Worm (Caenorhabditis elegans) whole organism, L2 larva: ENCODE measurements around the gene F34D10.3.

ENCODE experiments used
- ZK546.5 ChIP-seq: sonication (generic microtip); optimal IDR thresholded peaks from 2 replicates; lab custom pipeline; 2017; ENCODE audit warnings: missing biosample characterization, missing genetic modification characterization
- ama-1 ChIP-seq: fragments of 150-350 bp; optimal IDR thresholded peaks from 2 replicates; lab custom pipeline; 2018; ENCODE audit warnings: inconsistent platforms
- dmd-4 ChIP-seq: sonication (generic microtip); optimal IDR thresholded peaks from 2 replicates; lab custom pipeline; 2017; ENCODE audit warnings: missing biosample characterization, missing genetic modification characterization
- elt-1 ChIP-seq: fragments of 150-350 bp; optimal IDR thresholded peaks from 2 replicates; lab custom pipeline; 2014; ENCODE audit warnings: missing biosample characterization, missing genetic modification characterization
- elt-3 ChIP-seq: sonication (generic microtip); optimal IDR thresholded peaks from 2 replicates; lab custom pipeline; 2017; ENCODE audit warnings: missing biosample characterization, missing genetic modification characterization
- fos-1 ChIP-seq: fragments of 150-350 bp; optimal IDR thresholded peaks from 2 replicates; lab custom pipeline; 2014; ENCODE audit warnings: missing biosample characterization, missing genetic modification characterization
- lin-39 ChIP-seq: fragments of 150-350 bp; optimal IDR thresholded peaks from 2 replicates; lab custom pipeline; 2014; ENCODE audit warnings: missing biosample characterization, missing genetic modification reagents, missing genetic modification characterization
- lsy-2 ChIP-seq, 2 experiments: fragments of 150-350 bp in 1 of 2; sonication (generic microtip) in 1 of 2; optimal IDR thresholded peaks; 2 replicates each; lab custom pipeline; 2014 to 2017; ENCODE audit warnings: missing biosample characterization in 2 of 2, missing genetic modification characterization in 2 of 2
- nhr-11 ChIP-seq: fragments of 150-350 bp; optimal IDR thresholded peaks from 2 replicates; lab custom pipeline; 2014; ENCODE audit warnings: missing biosample characterization, missing genetic modification characterization
- nhr-25 ChIP-seq: fragments of 150-350 bp; sonication (generic microtip); optimal IDR thresholded peaks from 3 replicates; lab custom pipeline; 2014; ENCODE audit warnings: missing biosample characterization, missing genetic modification characterization
- nhr-77 ChIP-seq: fragments of 150-350 bp; optimal IDR thresholded peaks from 2 replicates; lab custom pipeline; 2014; ENCODE audit warnings: missing biosample characterization, missing genetic modification characterization
- peb-1 ChIP-seq: fragments of 150-350 bp; optimal IDR thresholded peaks from 2 replicates; lab custom pipeline; 2014; ENCODE audit warnings: missing biosample characterization, missing genetic modification characterization
- ztf-1 ChIP-seq: fragments of 200-800 bp; sonication (Bioruptor generic); conservative IDR thresholded peaks from 2 replicates; pipeline ENCODE4 v1.3.6; 2022; ENCODE audit warnings: missing genetic modification characterization, missing compliant biosample characterization
- ztf-11 ChIP-seq: sonication (generic microtip); optimal IDR thresholded peaks from 2 replicates; lab custom pipeline; 2017; ENCODE audit warnings: missing biosample characterization, missing genetic modification characterization

- no peak for TF ChIP-seq nhr-11 (tag; lab: Kevin White, UChicago)
- TF ChIP-seq elt-3 (tag; lab: Kevin White, UChicago) = no peak
- TF ChIP-seq nhr-25 = no peak
- peak; percentile 80 for TF ChIP-seq ama-1 (lab: Kevin White, UChicago)
- no peak for TF ChIP-seq lin-39
- TF ChIP-seq ZK546.5 = no peak
- TF ChIP-seq dmd-4 (tag; lab: Kevin White, UChicago) = no peak
- no peak for TF ChIP-seq peb-1
- no peak for TF ChIP-seq nhr-77
- TF ChIP-seq fos-1 (tag; lab: Kevin White, UChicago) = no peak
- TF ChIP-seq ztf-1 (GFP tag; lab: Robert Waterston, UW) = no peak
- TF ChIP-seq lsy-2 (tag; optimal IDR thresholded peaks at IDR 0.05; lab: Kevin White, UChicago) = peak in 1 of 2 experiments; percentile 21
- TF ChIP-seq elt-1 (tag; lab: Kevin White, UChicago) = no peak
- TF ChIP-seq ztf-11 (tag; lab: Kevin White, UChicago) = no peak
Measured at ce11 chrIII:3735509-3736255, 1.6 kb downstream of the F34D10.3 start.
